Fruit fly (Drosophila melanogaster): ENCODE measurements around the gene Tb.

The Tb gene

DNA sequence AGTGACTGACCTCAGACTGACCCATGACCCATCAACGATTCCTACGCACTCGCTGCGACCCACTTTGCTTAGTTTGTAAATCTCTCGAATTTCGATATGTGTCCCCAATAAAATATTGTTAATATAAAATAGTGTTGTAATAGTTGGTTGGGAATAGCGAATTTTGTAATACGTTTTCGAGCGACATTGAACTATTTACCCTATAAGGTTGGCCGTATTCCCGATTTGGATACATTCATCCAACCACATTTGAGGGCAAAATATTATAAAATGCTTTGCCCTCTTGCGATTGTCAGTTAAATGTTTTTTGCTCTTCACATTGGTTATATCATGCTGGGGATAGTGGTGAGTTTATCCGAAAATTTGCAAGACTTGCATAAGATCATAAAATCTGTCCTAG lies 21.7 kb upstream of the Tb start, which contains the start of gene TwdlR:
TSS of gene TwdlR (plus strand) at position 301 of the 400 bp plus-strand sequence.
- TF ChIP-seq CG1620 (GFP tag; optimal IDR thresholded peaks at IDR 0.05), result no peak
- no peak for TF ChIP-seq kay (GFP tag; ENCODE audit: borderline replicate concordance)
- no peak for TF ChIP-seq ovo (GFP tag; optimal IDR thresholded peaks at IDR 0.05)
- no peak for TF ChIP-seq Hr96 (GFP tag; optimal IDR thresholded peaks at IDR 0.05)
- no peak for TF ChIP-seq Crg-1 (GFP tag; optimal IDR thresholded peaks at IDR 0.05)
- no peak for TF ChIP-seq CG5204 (GFP tag; optimal IDR thresholded peaks at IDR 0.05)
- TF ChIP-seq CG14711 (tag; optimal IDR thresholded peaks at IDR 0.05), result no peak
- no peak for TF ChIP-seq Clk (GFP tag; optimal IDR thresholded peaks at IDR 0.05)
- TF ChIP-seq bab1 (GFP tag; optimal IDR thresholded peaks at IDR 0.05), result no peak
- no peak for TF ChIP-seq tj (GFP tag; optimal IDR thresholded peaks at IDR 0.05)
- TF ChIP-seq pad (GFP tag; optimal IDR thresholded peaks at IDR 0.05), result no peak
- TF ChIP-seq CG7045 (GFP tag; optimal IDR thresholded peaks at IDR 0.05), result no peak

DNA sequence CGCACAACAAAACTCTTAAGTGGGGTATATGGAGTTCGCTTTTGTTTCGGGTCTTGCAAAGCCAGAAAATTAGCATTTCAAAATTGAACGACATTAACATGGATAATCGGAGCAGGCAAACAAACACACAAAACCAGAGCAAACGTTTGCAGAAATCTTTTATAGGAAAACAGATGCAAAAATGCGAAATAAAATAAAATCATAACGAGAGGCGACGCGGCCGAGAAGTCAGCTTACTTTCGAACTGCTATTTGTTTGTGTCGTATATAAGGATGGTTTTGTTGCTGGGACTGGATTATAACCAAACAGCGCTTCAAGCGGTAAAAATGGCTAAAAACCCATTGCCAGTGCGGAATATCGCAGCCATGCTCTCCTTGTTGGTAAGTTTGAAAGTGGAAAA lies 19.9 kb upstream of the Tb start, which contains the start of gene TwdlS:
TSS of gene TwdlS (plus strand) at position 301 of the 400 bp plus-strand sequence.
- TF ChIP-seq cnc (optimal IDR thresholded peaks at IDR 0.05), result no peak
- TF ChIP-seq CG7101 (tag; optimal IDR thresholded peaks at IDR 0.05), result no peak
- no peak for TF ChIP-seq CG14711 (tag; optimal IDR thresholded peaks at IDR 0.05)
- TF ChIP-seq CG12768 (GFP tag; optimal IDR thresholded peaks at IDR 0.05), result no peak
- no peak for TF ChIP-seq toe (GFP tag; optimal IDR thresholded peaks at IDR 0.05)

DNA sequence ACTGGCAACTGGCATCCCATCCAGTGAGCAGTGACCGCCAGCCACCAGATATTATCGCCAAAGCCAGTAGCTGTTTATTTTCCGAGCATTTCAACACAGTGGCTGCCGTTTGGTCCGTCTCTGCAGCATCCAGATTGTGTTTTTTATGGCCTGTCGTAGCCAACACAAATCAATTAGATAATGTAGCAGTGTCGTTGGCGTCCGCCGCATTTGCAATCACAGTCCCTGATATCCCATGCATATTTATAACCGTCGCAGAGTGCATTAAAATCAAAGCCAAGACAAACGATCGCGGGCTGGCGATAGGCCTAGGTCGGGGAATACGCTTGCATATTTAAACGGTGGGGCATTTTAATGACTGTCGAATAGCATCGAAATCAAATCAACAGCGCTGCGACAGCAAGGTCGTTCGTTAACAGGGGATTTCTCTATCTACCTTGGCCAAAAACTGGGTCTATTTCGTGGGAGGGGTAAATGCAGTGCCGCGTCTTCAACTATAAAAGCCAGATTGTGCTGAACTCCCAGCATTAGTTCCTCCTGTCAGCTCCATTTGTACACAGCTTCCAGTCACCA lies 16.7 kb upstream of the Tb start, which contains the start of gene TwdlD:
TSS of gene TwdlD (plus strand) at position 523 of the 573 bp plus-strand sequence.
- TF ChIP-seq toe (GFP tag; optimal IDR thresholded peaks at IDR 0.05), result no peak

DNA sequence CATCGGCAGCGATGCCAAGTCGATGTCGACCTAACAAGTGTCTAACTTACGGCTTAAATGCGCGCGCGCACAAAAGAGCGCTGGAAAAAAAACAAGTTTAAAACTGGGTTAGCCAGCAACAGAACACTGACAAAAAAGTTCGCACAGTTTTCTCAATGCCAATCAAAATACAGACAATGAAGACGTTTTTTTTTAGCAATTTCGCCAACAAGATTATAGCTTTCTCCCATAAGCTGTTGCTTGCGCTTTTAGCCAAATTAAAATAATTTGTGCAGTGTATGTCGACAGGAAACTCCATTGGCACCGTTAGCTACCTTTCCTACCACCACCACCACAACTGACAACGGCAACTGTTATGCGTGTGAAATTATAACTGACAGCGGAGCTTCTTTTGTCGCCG lies 1.6 kb upstream of the Tb start:
- no peak for TF ChIP-seq cic (GFP tag; optimal IDR thresholded peaks at IDR 0.05)
- no peak for TF ChIP-seq CG11617 (GFP tag; optimal IDR thresholded peaks at IDR 0.05)
- no peak for TF ChIP-seq bab1 (GFP tag; optimal IDR thresholded peaks at IDR 0.05)
- no peak for TF ChIP-seq CG1620 (GFP tag; optimal IDR thresholded peaks at IDR 0.05)
- no peak for TF ChIP-seq Clk (GFP tag; optimal IDR thresholded peaks at IDR 0.05)
- TF ChIP-seq CG5204 (GFP tag; optimal IDR thresholded peaks at IDR 0.05), result no peak
- no peak for TF ChIP-seq CG7045 (GFP tag; optimal IDR thresholded peaks at IDR 0.05)
- TF ChIP-seq Hr96 (GFP tag; optimal IDR thresholded peaks at IDR 0.05), result no peak
- TF ChIP-seq tj (GFP tag; optimal IDR thresholded peaks at IDR 0.05), result no peak
- no peak for TF ChIP-seq Mnt (GFP tag; optimal IDR thresholded peaks at IDR 0.05)
- no peak for TF ChIP-seq CG7101 (tag; optimal IDR thresholded peaks at IDR 0.05)
- TF ChIP-seq CG14711 (tag; optimal IDR thresholded peaks at IDR 0.05), result no peak
- no peak for TF ChIP-seq pad (GFP tag; optimal IDR thresholded peaks at IDR 0.05)
- no peak for TF ChIP-seq Crg-1 (GFP tag; optimal IDR thresholded peaks at IDR 0.05)

DNA sequence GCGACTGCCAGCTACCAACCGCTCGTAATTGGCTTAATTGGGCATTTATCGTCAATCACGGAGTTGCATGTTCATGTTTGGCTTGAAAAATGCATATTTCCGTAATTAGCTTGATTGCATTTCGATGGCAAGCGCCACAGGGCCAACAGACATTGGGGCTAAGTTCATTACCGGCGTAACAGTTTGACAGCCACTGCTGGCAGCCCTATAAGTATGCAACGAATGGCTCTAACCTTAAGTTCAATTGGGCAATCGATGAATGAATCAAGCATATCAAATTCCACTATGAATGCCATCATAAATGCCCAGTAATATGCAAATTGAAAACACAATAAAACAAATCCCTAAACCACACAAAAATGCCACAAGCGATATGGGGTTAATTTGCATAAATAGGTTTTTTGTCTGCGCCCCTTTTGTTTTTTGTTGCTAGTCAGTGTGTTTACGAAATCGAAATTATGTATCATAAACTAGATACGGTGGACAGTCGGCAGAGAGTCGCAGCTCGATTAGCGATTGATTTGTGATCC lies 759 bp upstream of the Tb start:
- TF ChIP-seq cic (GFP tag; optimal IDR thresholded peaks at IDR 0.05) (no peak), Mnt (GFP tag; optimal IDR thresholded peaks at IDR 0.05) (no peak)

DNA sequence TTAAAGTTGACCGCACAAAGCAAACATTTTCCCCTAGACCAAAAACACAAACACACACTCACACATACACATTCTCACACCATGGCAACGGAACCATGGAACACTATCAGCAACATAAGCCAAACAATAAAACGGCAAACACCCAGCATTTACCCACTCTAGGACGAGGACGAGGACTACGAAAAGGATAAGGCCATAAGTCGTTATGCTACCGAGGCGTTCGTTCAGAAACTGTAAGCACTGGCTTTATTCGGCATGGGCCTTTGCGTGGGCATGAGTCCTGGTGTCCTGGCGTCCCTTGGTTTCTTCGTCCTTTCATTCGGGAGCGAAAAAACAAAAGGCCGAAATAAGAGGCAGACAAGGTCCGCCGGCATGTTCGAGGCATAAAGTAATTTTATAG lies 14.0 kb downstream of the Tb start:
- TF ChIP-seq Mnt (GFP tag; optimal IDR thresholded peaks at IDR 0.05) (no peak), CG7101 (tag; optimal IDR thresholded peaks at IDR 0.05) (no peak), CG11617 (GFP tag; optimal IDR thresholded peaks at IDR 0.05) (no peak), cic (GFP tag; optimal IDR thresholded peaks at IDR 0.05) (no peak), CG33017 (tag; optimal IDR thresholded peaks at IDR 0.05) (no peak), tj (GFP tag; optimal IDR thresholded peaks at IDR 0.05) (no peak)

DNA sequence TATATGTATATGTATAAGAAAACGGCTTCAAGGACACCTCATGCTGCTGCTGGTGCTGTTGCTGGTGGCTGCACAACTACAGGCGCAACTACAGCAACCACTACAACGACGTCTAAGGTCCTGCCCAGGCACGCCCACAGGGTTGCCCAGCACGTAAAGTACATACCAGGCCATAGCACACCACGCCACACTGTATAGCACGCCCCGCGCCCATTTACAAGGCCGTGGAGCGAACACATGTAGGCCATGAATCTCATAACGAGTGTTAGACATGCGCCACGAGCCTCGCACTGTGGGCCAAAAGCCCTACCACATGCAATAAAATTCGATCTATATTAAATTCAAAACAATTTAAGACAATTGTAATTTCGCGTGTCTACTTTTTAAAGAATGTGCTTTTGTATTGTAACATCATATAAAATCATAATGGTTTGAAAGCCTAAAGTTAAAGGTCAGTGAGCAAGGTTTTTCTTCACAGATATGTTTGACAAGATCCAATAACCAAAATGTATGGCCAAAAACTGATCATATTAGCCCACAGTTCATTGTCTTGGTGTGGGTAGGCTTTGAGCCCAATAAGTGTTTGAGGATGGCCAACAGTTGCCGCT lies 15.4 kb downstream of the Tb start:
- TF ChIP-seq CG5204 (GFP tag; optimal IDR thresholded peaks at IDR 0.05) (peak; percentile 16), CG1620 (GFP tag; optimal IDR thresholded peaks at IDR 0.05) (no peak), CG7045 (GFP tag; optimal IDR thresholded peaks at IDR 0.05) (peak; percentile 34), CG12768 (GFP tag; optimal IDR thresholded peaks at IDR 0.05) (peak; percentile 0)

DNA sequence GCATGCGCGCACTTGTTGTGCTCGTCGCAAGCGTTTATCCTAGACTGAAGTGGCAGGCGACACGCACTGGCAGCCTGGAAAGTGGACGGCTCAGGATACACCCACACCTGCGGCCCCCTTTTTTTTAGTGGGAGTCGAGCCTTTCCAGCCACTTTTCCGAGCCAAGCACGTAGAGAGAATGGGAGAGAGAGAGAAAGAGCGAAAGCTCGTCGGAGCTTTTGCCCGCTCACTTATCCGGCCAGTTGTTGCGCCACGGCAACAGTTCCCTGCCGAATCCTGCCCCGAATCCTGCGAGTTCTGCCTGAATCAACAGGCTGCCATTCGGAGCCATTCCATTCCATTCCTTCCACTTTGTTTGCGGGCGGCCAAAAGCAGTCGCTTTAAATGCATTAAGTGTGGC lies 25.7 kb downstream of the Tb start, which contains the start of gene beat-VII:
TSS of gene beat-VII (minus strand) at position 20 of the 400 bp plus-strand sequence.
- no peak for TF ChIP-seq cnc (optimal IDR thresholded peaks at IDR 0.05)
- TF ChIP-seq pad (GFP tag; optimal IDR thresholded peaks at IDR 0.05), result peak; percentile 46
- no peak for TF ChIP-seq CG14711 (tag; optimal IDR thresholded peaks at IDR 0.05)

All from whole organism, adult.